Fruit fly (Drosophila melanogaster) whole organism, embryonic: ENCODE measurements around the gene nmdyn-D6.

Experiments
- B-H1 ChIP-seq: fragments of 200-800 bp; sonication (Bioruptor generic); IDR thresholded peaks from 3 replicates; pipeline ENCODE4 v1.3.6; 2022; ENCODE audit warnings: missing biosample characterization, missing genetic modification characterization
- CG10979 ChIP-seq: fragments of 200-800 bp; sonication (Bioruptor generic); optimal IDR thresholded peaks from 2 replicates; lab custom pipeline; 2018; ENCODE audit warnings: missing biosample characterization, mild to moderate bottlenecking, missing genetic modification characterization, moderate library complexity
- CG12236 ChIP-seq: fragments of 200-800 bp; sonication (Bioruptor generic); optimal IDR thresholded peaks from 2 replicates; lab custom pipeline; 2016; ENCODE audit warnings: missing biosample characterization, missing genetic modification characterization
- CG13123 ChIP-seq: fragments of 200-800 bp; sonication (Bioruptor generic); optimal IDR thresholded peaks from 2 replicates; lab custom pipeline; 2016; ENCODE audit warnings: missing biosample characterization, missing genetic modification characterization
- CG14014 ChIP-seq: fragments of 200-800 bp; sonication (Bioruptor generic); IDR thresholded peaks from 2 replicates; pipeline ENCODE4 v1.3.6; 2022; ENCODE audit warnings: missing biosample characterization, missing genetic modification characterization
- CG15696 ChIP-seq: fragments of 200-800 bp; sonication (Bioruptor generic); optimal IDR thresholded peaks from 2 replicates; lab custom pipeline; 2019; ENCODE audit warnings: missing biosample characterization, mild to moderate bottlenecking, missing genetic modification characterization, moderate library complexity
- CG17385 ChIP-seq: fragments of 200-800 bp; sonication (Bioruptor generic); optimal IDR thresholded peaks from 3 replicates; lab custom pipeline; 2018; ENCODE audit warnings: missing biosample characterization, mild to moderate bottlenecking, missing genetic modification characterization
- CG17568 ChIP-seq: fragments of 200-800 bp; sonication (Bioruptor generic); optimal IDR thresholded peaks from 2 replicates; lab custom pipeline; 2018; ENCODE audit warnings: missing biosample characterization, mild to moderate bottlenecking, missing genetic modification characterization, moderate library complexity
- CG17829 ChIP-seq: fragments of 200-800 bp; optimal IDR thresholded peaks from 2 replicates; lab custom pipeline; 2019; ENCODE audit warnings: missing biosample characterization, mild to moderate bottlenecking, missing genetic modification characterization, moderate library complexity
- CG18262 ChIP-seq: fragments of 200-800 bp; optimal IDR thresholded peaks from 3 replicates; lab custom pipeline; 2019; ENCODE audit warnings: missing biosample characterization, mild to moderate bottlenecking, missing genetic modification characterization, moderate library complexity
- CG2712 ChIP-seq: fragments of 200-800 bp; optimal IDR thresholded peaks from 3 replicates; lab custom pipeline; 2019; ENCODE audit warnings: missing biosample characterization, mild to moderate bottlenecking, missing genetic modification characterization, moderate library complexity
- CG31388 ChIP-seq: fragments of 200-800 bp; sonication (Bioruptor generic); optimal IDR thresholded peaks from 2 replicates; lab custom pipeline; 2016; ENCODE audit warnings: missing biosample characterization, missing genetic modification characterization
- CG34224 ChIP-seq: fragments of 200-800 bp; sonication (Bioruptor generic); IDR thresholded peaks from 3 replicates; pipeline ENCODE4 v1.3.6; 2022; ENCODE audit warnings: missing biosample characterization, missing genetic modification characterization; ENCODE audit not compliant: partially characterized antibody
- CG6813 ChIP-seq: fragments of 200-800 bp; sonication (Bioruptor generic); optimal IDR thresholded peaks from 2 replicates; lab custom pipeline; 2017; ENCODE audit warnings: missing biosample characterization, missing genetic modification characterization, mild to moderate bottlenecking, moderate library complexity, missing genetic modification reagents
- CG7556 ChIP-seq: fragments of 200-800 bp; sonication (Bioruptor generic); optimal IDR thresholded peaks from 2 replicates; lab custom pipeline; 2017; ENCODE audit warnings: missing biosample characterization, mild to moderate bottlenecking, missing genetic modification characterization
- CG8089 ChIP-seq: fragments of 200-800 bp; sonication (Bioruptor generic); optimal IDR thresholded peaks from 3 replicates; lab custom pipeline; 2016; ENCODE audit warnings: missing biosample characterization, missing genetic modification characterization
- CG8924 ChIP-seq: fragments of 200-800 bp; optimal IDR thresholded peaks from 3 replicates; lab custom pipeline; 2019; ENCODE audit warnings: missing biosample characterization, mild to moderate bottlenecking, missing genetic modification characterization, moderate library complexity
- CG9609 ChIP-seq: fragments of 200-800 bp; sonication (Bioruptor generic); optimal IDR thresholded peaks from 3 replicates; lab custom pipeline; 2016; ENCODE audit warnings: missing biosample characterization, missing genetic modification characterization
- CG9727 ChIP-seq: fragments of 200-800 bp; sonication (Bioruptor generic); optimal IDR thresholded peaks from 3 replicates; lab custom pipeline; 2017; ENCODE audit warnings: missing biosample characterization, mild to moderate bottlenecking, missing genetic modification characterization
- Chrac-16 ChIP-seq: fragments of 200-800 bp; sonication (Bioruptor generic); optimal IDR thresholded peaks from 3 replicates; lab custom pipeline; 2016; ENCODE audit warnings: missing biosample characterization, missing genetic modification characterization
- CkIIα-i1 ChIP-seq: fragments of 200-800 bp; sonication (Bioruptor generic); IDR thresholded peaks from 2 replicates; pipeline ENCODE4 v1.3.6; 2022; ENCODE audit warnings: missing biosample characterization, missing genetic modification characterization
- ERR ChIP-seq: fragments of 200-800 bp; sonication (Bioruptor generic); optimal IDR thresholded peaks from 2 replicates; lab custom pipeline; 2016; ENCODE audit warnings: missing biosample characterization, missing genetic modification characterization
- Gsc ChIP-seq: fragments of 200-800 bp; sonication (Bioruptor generic); IDR thresholded peaks from 2 replicates; pipeline ENCODE4 v1.3.6; 2022; ENCODE audit warnings: missing biosample characterization, missing genetic modification characterization
- Hey ChIP-seq: fragments of 200-800 bp; sonication (Bioruptor generic); optimal IDR thresholded peaks from 3 replicates; lab custom pipeline; 2018; ENCODE audit warnings: missing biosample characterization, mild to moderate bottlenecking, missing genetic modification characterization
- Lhr ChIP-seq: fragments of 200-800 bp; sonication (Bioruptor generic); optimal IDR thresholded peaks from 3 replicates; lab custom pipeline; 2017; ENCODE audit warnings: mild to moderate bottlenecking, missing biosample characterization, missing genetic modification reagents, missing genetic modification characterization
- Oaz ChIP-seq: fragments of 200-800 bp; sonication (Bioruptor generic); IDR thresholded peaks from 2 replicates; pipeline ENCODE4 v1.3.6; 2022; ENCODE audit warnings: missing biosample characterization, missing genetic modification characterization
- Sin3A ChIP-seq: fragments of >200 bp; optimal IDR thresholded peaks from 2 replicates; lab custom pipeline; 2018
- Usf ChIP-seq: fragments of 200-800 bp; sonication (Bioruptor generic); optimal IDR thresholded peaks from 2 replicates; lab custom pipeline; 2017; ENCODE audit warnings: missing genotype, missing biosample characterization, missing genetic modification characterization
- ac ChIP-seq: fragments of 200-800 bp; sonication (Bioruptor generic); optimal IDR thresholded peaks from 3 replicates; lab custom pipeline; 2017; ENCODE audit warnings: missing biosample characterization, mild to moderate bottlenecking, missing genetic modification characterization
- amos ChIP-seq: fragments of 200-800 bp; sonication (Bioruptor generic); IDR thresholded peaks from 2 replicates; pipeline ENCODE4 v1.3.6; 2022; ENCODE audit warnings: missing biosample characterization, missing genetic modification characterization; ENCODE audit not compliant: partially characterized antibody
- bab2 ChIP-seq: fragments of 200-800 bp; sonication (Bioruptor generic); optimal IDR thresholded peaks from 2 replicates; lab custom pipeline; 2016; ENCODE audit warnings: missing biosample characterization, missing genetic modification characterization
- cas ChIP-seq: fragments of 200-800 bp; sonication (Bioruptor generic); IDR thresholded peaks from 2 replicates; pipeline ENCODE4 v1.3.6; 2022; ENCODE audit warnings: missing biosample characterization, missing genetic modification characterization
- cg ChIP-seq: fragments of 200-800 bp; sonication (Bioruptor generic); optimal IDR thresholded peaks from 3 replicates; lab custom pipeline; 2019; ENCODE audit warnings: missing biosample characterization, mild to moderate bottlenecking, missing genetic modification characterization, moderate library complexity
- crc ChIP-seq: fragments of 200-800 bp; sonication (Bioruptor generic); optimal IDR thresholded peaks from 2 replicates; lab custom pipeline; 2016; ENCODE audit warnings: missing biosample characterization, missing genetic modification characterization
- disco-r ChIP-seq: fragments of 200-800 bp; sonication (Bioruptor generic); optimal IDR thresholded peaks from 2 replicates; lab custom pipeline; 2016; ENCODE audit warnings: missing biosample characterization, missing genetic modification characterization
- dm ChIP-seq: fragments of 200-800 bp; sonication (Bioruptor generic); optimal IDR thresholded peaks from 3 replicates; lab custom pipeline; 2016; ENCODE audit warnings: missing biosample characterization, missing genetic modification characterization
- dmrt11E ChIP-seq: fragments of 200-800 bp; sonication (Bioruptor generic); optimal IDR thresholded peaks from 3 replicates; lab custom pipeline; 2018; ENCODE audit warnings: missing biosample characterization, mild to moderate bottlenecking, missing genetic modification characterization, moderate library complexity
- fd102C ChIP-seq: fragments of 200-800 bp; sonication (Bioruptor generic); optimal IDR thresholded peaks from 2 replicates; lab custom pipeline; 2018; ENCODE audit warnings: missing biosample characterization, mild to moderate bottlenecking, missing genetic modification characterization, moderate library complexity
- gem ChIP-seq: fragments of 200-800 bp; sonication (Bioruptor generic); optimal IDR thresholded peaks from 2 replicates; lab custom pipeline; 2019; ENCODE audit warnings: missing biosample characterization, mild to moderate bottlenecking, missing genetic modification characterization, moderate library complexity
- gsb ChIP-seq: fragments of 200-800 bp; sonication (Bioruptor generic); IDR thresholded peaks from 2 replicates; pipeline ENCODE4 v1.3.6; 2022; ENCODE audit warnings: missing biosample characterization, missing genetic modification characterization
- ken ChIP-seq: fragments of 200-800 bp; sonication (Bioruptor generic); IDR thresholded peaks from 3 replicates; pipeline ENCODE4 v1.3.6; 2022; ENCODE audit warnings: missing biosample characterization, missing genetic modification characterization
- nerfin-2 ChIP-seq: fragments of 200-800 bp; sonication (Bioruptor generic); IDR thresholded peaks from 2 replicates; pipeline ENCODE4 v1.3.6; 2022; ENCODE audit warnings: missing biosample characterization, missing genetic modification characterization; ENCODE audit not compliant: partially characterized antibody
- org-1 ChIP-seq: fragments of 200-800 bp; sonication (Bioruptor generic); optimal IDR thresholded peaks from 2 replicates; lab custom pipeline; 2017; ENCODE audit warnings: missing biosample characterization, missing genetic modification characterization
- pfk ChIP-seq: fragments of 200-800 bp; sonication (Bioruptor generic); optimal IDR thresholded peaks from 2 replicates; lab custom pipeline; 2018; ENCODE audit warnings: missing biosample characterization, mild to moderate bottlenecking, missing genetic modification characterization, moderate library complexity
- pnt ChIP-seq: fragments of 200-800 bp; sonication (Bioruptor generic); optimal IDR thresholded peaks from 3 replicates; lab custom pipeline; 2016; ENCODE audit warnings: missing biosample characterization, missing genetic modification characterization
- prd ChIP-seq, 3 experiments: fragments of >200 bp in 2 of 3; fragments of 200-800 bp in 1 of 3; sonication (Bioruptor generic) in 1 of 3; optimal IDR thresholded peaks in 2 of 3; IDR thresholded peaks in 1 of 3; 2 replicates in 2 of 3; 3 replicates in 1 of 3; pipeline versions ENCODE4 v1.3.6 to Lab custom; 2017 to 2022; ENCODE audit warnings: missing biosample characterization in 1 of 3, missing genetic modification characterization in 1 of 3
- tap ChIP-seq: fragments of 200-800 bp; optimal IDR thresholded peaks from 3 replicates; lab custom pipeline; 2019; ENCODE audit warnings: missing biosample characterization, mild to moderate bottlenecking, missing genetic modification characterization, moderate library complexity
- tna ChIP-seq: fragments of 200-800 bp; sonication (Bioruptor generic); IDR thresholded peaks from 2 replicates; pipeline ENCODE4 v1.3.6; 2022; ENCODE audit warnings: missing biosample characterization, missing genetic modification characterization; ENCODE audit not compliant: partially characterized antibody
- vfl ChIP-seq: fragments of 200-800 bp; sonication (Bioruptor generic); optimal IDR thresholded peaks from 2 replicates; lab custom pipeline; 2016; ENCODE audit warnings: missing biosample characterization, missing genetic modification characterization
- wdn ChIP-seq: fragments of 200-800 bp; sonication (Bioruptor generic); IDR thresholded peaks from 2 replicates; pipeline ENCODE4 v1.3.6; 2022; ENCODE audit warnings: missing biosample characterization, missing genetic modification characterization
- zf30C ChIP-seq: fragments of 200-800 bp; sonication (Bioruptor generic); optimal IDR thresholded peaks from 3 replicates; lab custom pipeline; 2018; ENCODE audit warnings: missing biosample characterization, mild to moderate bottlenecking, missing genetic modification characterization

nmdyn-D6 gene

dm6 chrX:14629411-14629810, 45.9 kb downstream of the nmdyn-D6 start (continued):
- TF ChIP-seq dm (GFP tag; lab: Kevin White, UChicago) (no peak), amos (GFP tag; lab: Robert Waterston, UW) (no peak), zf30C (GFP tag; lab: Kevin White, UChicago) (peak; percentile 45), CG13123 (GFP tag; lab: Kevin White, UChicago) (no peak), pnt (GFP tag; lab: Kevin White, UChicago) (no peak), Oaz (GFP tag; lab: Robert Waterston, UW) (no peak), gem (peak; percentile 34), CG2712 (tag; lab: Kevin White, UChicago) (peak; percentile 40), Chrac-16 (GFP tag; lab: Kevin White, UChicago) (no peak), CG10979 (peak; percentile 40), CG14014 (no peak), prd (optimal IDR thresholded peaks at IDR 0.05; lab: Kevin White, UChicago) (no peak), prd (GFP tag; IDR thresholded peaks at IDR 0.05; lab: Robert Waterston, UW) (peak; percentile 57; the same call in 2 of the 3 replicates), Usf (GFP tag; lab: Kevin White, UChicago) (no peak), fd102C (peak; percentile 37), Lhr (GFP tag; lab: Kevin White, UChicago) (no peak), CG31388 (GFP tag; lab: Kevin White, UChicago) (no peak), cg (no peak), pfk (GFP tag; lab: Kevin White, UChicago) (no peak), CG18262 (tag; lab: Kevin White, UChicago) (peak; percentile 51), dmrt11E (tag; lab: Kevin White, UChicago) (peak; percentile 48), tna (GFP tag; lab: Robert Waterston, UW) (no peak), gsb (GFP tag; lab: Robert Waterston, UW) (no peak), bab2 (GFP tag; lab: Kevin White, UChicago) (no peak), Gsc (GFP tag; lab: Robert Waterston, UW) (no peak), CG34224 (GFP tag; lab: Robert Waterston, UW) (no peak), CG8924 (peak; percentile 17), disco-r (GFP tag; lab: Kevin White, UChicago) (no peak), CG7556 (no peak), wdn (GFP tag; lab: Robert Waterston, UW) (no peak), CG12236 (no peak), CG8089 (GFP tag; lab: Kevin White, UChicago) (no peak), ac (GFP tag; lab: Kevin White, UChicago) (peak; percentile 21), Hey (no peak), CG6813 (GFP tag; lab: Kevin White, UChicago) (no peak), cas (GFP tag; lab: Robert Waterston, UW) (no peak), tap (no peak), CG9727 (GFP tag; lab: Kevin White, UChicago) (peak; percentile 51), CG15696 (tag; lab: Kevin White, UChicago) (peak; percentile 56), org-1 (GFP tag; lab: Kevin White, UChicago) (no peak), vfl (no peak), B-H1 (no peak), CkIIα-i1 (no peak), CG17385 (no peak), crc (GFP tag; lab: Kevin White, UChicago) (no peak), ken (GFP tag; lab: Robert Waterston, UW) (no peak), Sin3A (lab: Kevin White, UChicago) (no peak), nerfin-2 (GFP tag; lab: Robert Waterston, UW) (no peak), ERR (no peak), CG9609 (no peak), CG17829 (peak; percentile 39), CG17568 (GFP tag; lab: Kevin White, UChicago) (no peak)
